Worm (Caenorhabditis elegans): ENCODE measurements around the gene F22B5.4.

- TF ChIP-seq lsy-2 (tag; optimal IDR thresholded peaks at IDR 0.05) (no peak), sptf-1 (tag; optimal IDR thresholded peaks at IDR 0.05) (no peak), unc-39 (tag; optimal IDR thresholded peaks at IDR 0.05) (no peak), snpc-4 (tag; optimal IDR thresholded peaks at IDR 0.05) (no peak)
Observed at ce11 chrII:8481731-8482253, 32.3 kb downstream of the F22B5.4 start, which contains the start of gene M05D6.5.

All from whole organism, mixed stage, embryonic.